Worm (Caenorhabditis elegans) whole organism, L1 larva: ENCODE data around the gene vhp-1.
A peak's percentile ranks its signal among the peaks of the same experiment; 100 is the strongest.

Experiments
- C04F5.9 ChIP-seq: sonication (generic microtip); optimal IDR thresholded peaks from 2 replicates; lab custom pipeline; 2016; ENCODE audit warnings: missing genetic modification characterization, missing compliant biosample characterization
- C16A3.4 ChIP-seq: fragments of 150-350 bp; optimal IDR thresholded peaks from 2 replicates; lab custom pipeline; 2014; ENCODE audit warnings: missing biosample characterization, missing genetic modification characterization
- Y116A8C.19 ChIP-seq: sonication (generic microtip); optimal IDR thresholded peaks from 2 replicates; lab custom pipeline; 2016; ENCODE audit warnings: missing compliant biosample characterization, missing genetic modification characterization, borderline replicate concordance
- aha-1 ChIP-seq: fragments of 150-350 bp; optimal IDR thresholded peaks from 2 replicates; lab custom pipeline; 2014; ENCODE audit warnings: missing biosample characterization, missing genetic modification characterization
- alr-1 ChIP-seq: fragments of 200-800 bp; sonication (Bioruptor generic); optimal IDR thresholded peaks from 2 replicates; lab custom pipeline; 2018; ENCODE audit warnings: borderline replicate concordance, mild to moderate bottlenecking, missing genetic modification characterization, missing compliant biosample characterization
- ama-1 ChIP-seq: fragments of 150-350 bp; optimal IDR thresholded peaks from 2 replicates; lab custom pipeline; 2014
- blmp-1 ChIP-seq: fragments of 150-350 bp; optimal IDR thresholded peaks from 2 replicates; lab custom pipeline; 2014; ENCODE audit warnings: missing biosample characterization, missing genetic modification characterization
- ceh-63 ChIP-seq: fragments of 200-800 bp; sonication (Bioruptor generic); optimal IDR thresholded peaks from 2 replicates; lab custom pipeline; 2018; ENCODE audit warnings: mild to moderate bottlenecking, missing genetic modification characterization, missing compliant biosample characterization
- ceh-8 ChIP-seq: fragments of 200-800 bp; sonication (Bioruptor generic); optimal IDR thresholded peaks from 2 replicates; lab custom pipeline; 2018; ENCODE audit warnings: mild to moderate bottlenecking, missing genetic modification characterization, moderate library complexity, missing compliant biosample characterization
- ceh-88 ChIP-seq: fragments of 200-800 bp; sonication (Bioruptor generic); IDR thresholded peaks from 2 replicates; pipeline ENCODE4 v1.3.6; 2022; ENCODE audit warnings: missing genetic modification characterization, missing compliant biosample characterization
- ces-1 ChIP-seq: fragments of 150-350 bp; optimal IDR thresholded peaks from 2 replicates; lab custom pipeline; 2014; ENCODE audit warnings: missing biosample characterization, missing genetic modification reagents, missing genetic modification characterization
- dpl-1 ChIP-seq, 3 experiments: fragments of 150-350 bp in 2 of 3; sonication (generic microtip) in 1 of 3; optimal IDR thresholded peaks; 2 replicates each; lab custom pipeline; 2014 to 2017; ENCODE audit warnings: missing biosample characterization in 3 of 3, missing genetic modification characterization in 3 of 3, missing genetic modification reagents in 3 of 3
- dsc-1 ChIP-seq: sonication (generic microtip); optimal IDR thresholded peaks from 2 replicates; lab custom pipeline; 2016; ENCODE audit warnings: mild to moderate bottlenecking, missing genetic modification characterization, missing compliant biosample characterization
- egl-13 ChIP-seq: sonication (generic microtip); optimal IDR thresholded peaks from 2 replicates; lab custom pipeline; 2016; ENCODE audit warnings: missing genotype, missing genetic modification reagents, missing genetic modification characterization, missing compliant biosample characterization
- egl-27 ChIP-seq, 2 experiments: fragments of 150-350 bp in 1 of 2; sonication (generic microtip); optimal IDR thresholded peaks; 3 replicates each; lab custom pipeline; 2017 to 2018; ENCODE audit warnings: missing biosample characterization in 2 of 2, missing genetic modification characterization in 2 of 2, missing genetic modification reagents in 2 of 2
- elt-2 ChIP-seq: sonication (generic microtip); optimal IDR thresholded peaks from 2 replicates; lab custom pipeline; 2016; ENCODE audit warnings: missing genetic modification characterization, mild to moderate bottlenecking, inconsistent platforms, missing compliant biosample characterization, missing genetic modification reagents
- ets-5 ChIP-seq: fragments of 200-800 bp; sonication (Bioruptor generic); IDR thresholded peaks from 2 replicates; pipeline ENCODE4 v1.3.6; 2022; ENCODE audit warnings: missing genetic modification characterization, missing compliant biosample characterization
- fkh-8 ChIP-seq: sonication (generic microtip); optimal IDR thresholded peaks from 2 replicates; lab custom pipeline; 2016; ENCODE audit warnings: mild to moderate bottlenecking, missing genetic modification characterization, missing compliant biosample characterization
- fos-1 ChIP-seq: fragments of 150-350 bp; optimal IDR thresholded peaks from 2 replicates; lab custom pipeline; 2014; ENCODE audit warnings: missing biosample characterization, missing genetic modification characterization
- grh-1 ChIP-seq: fragments of 200-800 bp; sonication (Bioruptor generic); IDR thresholded peaks from 2 replicates; pipeline ENCODE4 v1.3.6; 2022; ENCODE audit warnings: missing genetic modification reagents, missing genetic modification characterization, missing compliant biosample characterization
- hlh-17 ChIP-seq: fragments of 200-800 bp; sonication (Bioruptor generic); optimal IDR thresholded peaks from 2 replicates; lab custom pipeline; 2018; ENCODE audit warnings: missing genetic modification characterization, mild to moderate bottlenecking, missing compliant biosample characterization, moderate library complexity, borderline replicate concordance
- hlh-4 ChIP-seq: sonication (generic microtip); optimal IDR thresholded peaks from 2 replicates; lab custom pipeline; 2016; ENCODE audit warnings: mild to moderate bottlenecking, missing genetic modification characterization, missing compliant biosample characterization
- hpl-2 ChIP-seq: fragments of 150-350 bp; optimal IDR thresholded peaks from 2 replicates; lab custom pipeline; 2014; ENCODE audit warnings: missing biosample characterization, missing genetic modification reagents, missing genetic modification characterization
- isw-1 ChIP-seq: fragments of 200-800 bp; sonication (Bioruptor generic); IDR thresholded peaks from 2 replicates; pipeline ENCODE4 v1.3.6; 2022; ENCODE audit warnings: missing genetic modification characterization, missing compliant biosample characterization
- jun-1 ChIP-seq: fragments of 150-350 bp; optimal IDR thresholded peaks from 2 replicates; lab custom pipeline; 2014; ENCODE audit warnings: missing biosample characterization, missing genetic modification reagents, missing genetic modification characterization
- lin-15B ChIP-seq: fragments of 150-350 bp; sonication (generic microtip); optimal IDR thresholded peaks from 3 replicates; lab custom pipeline; 2014; ENCODE audit warnings: missing biosample characterization, missing genetic modification characterization
- lin-39 ChIP-seq: fragments of 150-350 bp; optimal IDR thresholded peaks from 2 replicates; lab custom pipeline; 2014; ENCODE audit warnings: missing biosample characterization, missing genetic modification reagents, missing genetic modification characterization
- lsy-2 ChIP-seq, 2 experiments: fragments of 150-350 bp; optimal IDR thresholded peaks; 2 replicates each; lab custom pipeline; 2014; ENCODE audit warnings: missing biosample characterization in 2 of 2, missing genetic modification characterization in 2 of 2
- mab-9 ChIP-seq: fragments of 200-800 bp; sonication (Bioruptor generic); IDR thresholded peaks from 2 replicates; pipeline ENCODE4 v1.3.6; 2022; ENCODE audit warnings: missing genetic modification reagents, missing genetic modification characterization, missing compliant biosample characterization
- mdl-1 ChIP-seq, 2 experiments: fragments of 150-350 bp; optimal IDR thresholded peaks; 2 replicates each; lab custom pipeline; 2014 to 2017; ENCODE audit warnings: missing biosample characterization in 2 of 2, missing genetic modification characterization in 2 of 2, inconsistent platforms in 1 of 2
- nhr-12 ChIP-seq: sonication (generic microtip); optimal IDR thresholded peaks from 2 replicates; lab custom pipeline; 2017; ENCODE audit warnings: missing biosample characterization, missing genetic modification characterization
- nhr-19 ChIP-seq: fragments of 200-800 bp; sonication (Bioruptor generic); conservative IDR thresholded peaks from 2 replicates; pipeline ENCODE4 v1.3.6; 2022; ENCODE audit warnings: missing genetic modification characterization, missing compliant biosample characterization
- nhr-20 ChIP-seq: sonication (generic microtip); optimal IDR thresholded peaks from 2 replicates; lab custom pipeline; 2016; ENCODE audit warnings: mild to moderate bottlenecking, missing genetic modification characterization, missing compliant biosample characterization
- nhr-28 ChIP-seq: fragments of 150-350 bp; optimal IDR thresholded peaks from 2 replicates; lab custom pipeline; 2014; ENCODE audit warnings: missing biosample characterization, missing genetic modification characterization
- nhr-71 ChIP-seq: sonication (generic microtip); optimal IDR thresholded peaks from 2 replicates; lab custom pipeline; 2016; ENCODE audit warnings: mild to moderate bottlenecking, missing genetic modification characterization, moderate library complexity, missing compliant biosample characterization
- nhr-76 ChIP-seq: sonication (generic microtip); optimal IDR thresholded peaks from 2 replicates; lab custom pipeline; 2017; ENCODE audit warnings: missing biosample characterization, missing genetic modification characterization
- nhr-77 ChIP-seq: fragments of 150-350 bp; optimal IDR thresholded peaks from 2 replicates; lab custom pipeline; 2014; ENCODE audit warnings: missing biosample characterization, missing genetic modification characterization
- pax-3 ChIP-seq: fragments of 200-800 bp; sonication (Bioruptor generic); optimal IDR thresholded peaks from 2 replicates; lab custom pipeline; 2018; ENCODE audit warnings: mild to moderate bottlenecking, missing genetic modification characterization, moderate library complexity, missing compliant biosample characterization
- pqm-1 ChIP-seq: sonication (generic microtip); optimal IDR thresholded peaks from 3 replicates; lab custom pipeline; 2017; ENCODE audit warnings: missing biosample characterization, missing genetic modification characterization
- rnt-1 ChIP-seq: sonication (generic microtip); optimal IDR thresholded peaks from 2 replicates; lab custom pipeline; 2016; ENCODE audit warnings: mild to moderate bottlenecking, missing genetic modification characterization, moderate library complexity, missing compliant biosample characterization
- snpc-4 ChIP-seq: fragments of 150-350 bp; optimal IDR thresholded peaks from 2 replicates; lab custom pipeline; 2014; ENCODE audit warnings: missing biosample characterization, missing genetic modification characterization
- snu-23 ChIP-seq: sonication (generic microtip); optimal IDR thresholded peaks from 2 replicates; lab custom pipeline; 2016; ENCODE audit warnings: missing genetic modification characterization, missing compliant biosample characterization
- sox-4 ChIP-seq: sonication (generic microtip); optimal IDR thresholded peaks from 2 replicates; lab custom pipeline; 2016; ENCODE audit warnings: missing genetic modification characterization, missing compliant biosample characterization
- sptf-1 ChIP-seq: fragments of 150-350 bp; optimal IDR thresholded peaks from 2 replicates; lab custom pipeline; 2014; ENCODE audit warnings: missing biosample characterization, missing genetic modification characterization
- swsn-7 ChIP-seq: sonication (generic microtip); optimal IDR thresholded peaks from 2 replicates; lab custom pipeline; 2016; ENCODE audit warnings: missing genetic modification characterization, missing compliant biosample characterization
- unc-30 ChIP-seq: sonication (generic microtip); optimal IDR thresholded peaks from 2 replicates; lab custom pipeline; 2017; ENCODE audit warnings: missing biosample characterization, missing genetic modification characterization
- unc-62 ChIP-seq: fragments of 150-350 bp; optimal IDR thresholded peaks from 2 replicates; lab custom pipeline; 2014; ENCODE audit warnings: missing biosample characterization, missing genetic modification reagents, missing genetic modification characterization
- unc-86 ChIP-seq: sonication (generic microtip); optimal IDR thresholded peaks from 2 replicates; lab custom pipeline; 2016; ENCODE audit warnings: missing genetic modification characterization, missing compliant biosample characterization
- vab-15 ChIP-seq: sonication (generic microtip); optimal IDR thresholded peaks from 2 replicates; lab custom pipeline; 2017; ENCODE audit warnings: missing genotype, mild to moderate bottlenecking, missing genetic modification characterization, missing compliant biosample characterization
- xbp-1 ChIP-seq: sonication (generic microtip); optimal IDR thresholded peaks from 2 replicates; lab custom pipeline; 2016; ENCODE audit warnings: missing genetic modification characterization, missing compliant biosample characterization
- zip-4 ChIP-seq: fragments of 200-800 bp; sonication (Bioruptor generic); optimal IDR thresholded peaks from 2 replicates; lab custom pipeline; 2018; ENCODE audit warnings: mild to moderate bottlenecking, missing genetic modification characterization, moderate library complexity, missing compliant biosample characterization

The vhp-1 gene

ce11 chrII:5373275-5374047 lies 50.4 kb downstream of the vhp-1 start, which contains the start of the genes agt-2 and F09E5.3:
TSS of gene agt-2 (minus strand) at chrII:5373827.
TSS of gene F09E5.3 (plus strand) at chrII:5373997.
- no peak for TF ChIP-seq nhr-12 (tag; lab: Kevin White, UChicago)
- no peak for TF ChIP-seq nhr-76 (tag; lab: Kevin White, UChicago)
- peak; percentile 1 to 14 for TF ChIP-seq egl-27 (tag; optimal IDR thresholded peaks at IDR 0.05; lab: Kevin White, UChicago)
- TF ChIP-seq xbp-1: peak; percentile 95
- TF ChIP-seq C04F5.9 (tag; lab: Kevin White, UChicago): peak; percentile 81
- peak; percentile 85 for TF ChIP-seq ceh-8 (GFP tag; lab: Kevin White, UChicago)
- peak; percentile 81 for TF ChIP-seq blmp-1 (tag; lab: Kevin White, UChicago)
- TF ChIP-seq nhr-71 (tag; lab: Kevin White, UChicago): peak; percentile 97
- peak; percentile 81 for TF ChIP-seq zip-4 (GFP tag; lab: Kevin White, UChicago)
- peak; percentile 20 for TF ChIP-seq aha-1 (tag; lab: Kevin White, UChicago)
- peak; percentile 89 for TF ChIP-seq fos-1 (tag; lab: Kevin White, UChicago)
- TF ChIP-seq nhr-20 (tag; lab: Kevin White, UChicago): peak; percentile 95
- TF ChIP-seq snpc-4 (tag; lab: Kevin White, UChicago): peak; percentile 89
- TF ChIP-seq mab-9: peak; percentile 88
- TF ChIP-seq ama-1: peak; percentile 86
- TF ChIP-seq unc-62 (GFP tag; lab: Kevin White, UChicago): no peak
- peak; percentile 88 to 91 (median 90) for TF ChIP-seq dpl-1 (GFP tag; optimal IDR thresholded peaks at IDR 0.05; lab: Kevin White, UChicago)
- TF ChIP-seq ets-5 (GFP tag; lab: Robert Waterston, UW): no peak
- no peak for TF ChIP-seq ceh-63 (GFP tag; lab: Kevin White, UChicago)
- peak; percentile 93 for TF ChIP-seq nhr-19
- TF ChIP-seq fkh-8 (tag; lab: Kevin White, UChicago): peak; percentile 92
- TF ChIP-seq ces-1: no peak
- TF ChIP-seq swsn-7 (tag; lab: Kevin White, UChicago): peak; percentile 96
- peak; percentile 87 for TF ChIP-seq grh-1 (GFP tag; lab: Robert Waterston, UW)
- no peak for TF ChIP-seq unc-30 (tag; lab: Kevin White, UChicago)
- TF ChIP-seq mdl-1 (tag; optimal IDR thresholded peaks at IDR 0.05; lab: Kevin White, UChicago): peak in 1 of 2 experiments; percentile 84
- TF ChIP-seq snu-23 (GFP tag; lab: Kevin White, UChicago): peak; percentile 98
- peak; percentile 95 for TF ChIP-seq dsc-1 (tag; lab: Kevin White, UChicago)
- TF ChIP-seq jun-1: peak; percentile 89
- TF ChIP-seq pqm-1: no peak
- TF ChIP-seq lin-15B (tag; lab: Kevin White, UChicago): peak; percentile 82
- TF ChIP-seq lin-39 (tag; lab: Kevin White, UChicago): peak; percentile 94
- TF ChIP-seq nhr-77 (tag; lab: Kevin White, UChicago): peak; percentile 86
- peak; percentile 25 for TF ChIP-seq vab-15
- TF ChIP-seq alr-1 (tag; lab: Kevin White, UChicago): no peak
- no peak for TF ChIP-seq hlh-17 (GFP tag; lab: Kevin White, UChicago)
- peak; percentile 83 for TF ChIP-seq pax-3 (tag; lab: Kevin White, UChicago)
- peak; percentile 86 for TF ChIP-seq isw-1 (GFP tag; lab: Robert Waterston, UW)
- no peak for TF ChIP-seq nhr-28
- TF ChIP-seq hpl-2 (GFP tag; lab: Kevin White, UChicago): peak; percentile 63
- TF ChIP-seq unc-86 (tag; lab: Kevin White, UChicago): peak; percentile 93
- peak; percentile 96 for TF ChIP-seq rnt-1 (tag; lab: Kevin White, UChicago)
- TF ChIP-seq sox-4 (tag; lab: Kevin White, UChicago): peak; percentile 77
- no peak for TF ChIP-seq sptf-1 (tag; lab: Kevin White, UChicago)
- no peak for TF ChIP-seq hlh-4
- TF ChIP-seq Y116A8C.19 (tag; lab: Kevin White, UChicago): no peak
- TF ChIP-seq egl-13 (tag; lab: Kevin White, UChicago): peak; percentile 84
- peak; percentile 82 for TF ChIP-seq elt-2
- peak; percentile 95 to 97 for TF ChIP-seq lsy-2 (tag; optimal IDR thresholded peaks at IDR 0.05; lab: Kevin White, UChicago)
- TF ChIP-seq ceh-88: peak; percentile 78
- TF ChIP-seq C16A3.4 (tag; lab: Kevin White, UChicago): peak; percentile 95
